Fruit fly (Drosophila melanogaster) whole organism, prepupa: ENCODE measurements around the gene CG15742.

ENCODE experiments used
- CG10631 ChIP-seq: fragments of 200-800 bp; sonication (Bioruptor generic); optimal IDR thresholded peaks from 2 replicates; lab custom pipeline; 2016; ENCODE audit warnings: missing biosample characterization, missing genetic modification characterization
- CG15336 ChIP-seq: fragments of 200-800 bp; sonication (Bioruptor generic); IDR thresholded peaks from 2 replicates; pipeline ENCODE4 v1.3.6; 2022; ENCODE audit warnings: missing biosample characterization, missing genetic modification characterization
- CG16779 ChIP-seq: fragments of 200-800 bp; sonication (Bioruptor generic); optimal IDR thresholded peaks from 3 replicates; lab custom pipeline; 2017; ENCODE audit warnings: missing biosample characterization, mild to moderate bottlenecking, missing genetic modification characterization
- CG3032 ChIP-seq: fragments of 200-800 bp; optimal IDR thresholded peaks from 2 replicates; lab custom pipeline; 2019; ENCODE audit warnings: missing biosample characterization, mild to moderate bottlenecking, missing genetic modification characterization, moderate library complexity
- CG31627 ChIP-seq: fragments of 200-800 bp; sonication (Bioruptor generic); optimal IDR thresholded peaks from 3 replicates; lab custom pipeline; 2016; ENCODE audit warnings: missing biosample characterization, missing genetic modification characterization
- CG32006 ChIP-seq: fragments of 200-800 bp; sonication (Bioruptor generic); optimal IDR thresholded peaks from 3 replicates; lab custom pipeline; 2017; ENCODE audit warnings: missing biosample characterization, mild to moderate bottlenecking, missing genetic modification characterization
- CG4318 ChIP-seq: fragments of 200-800 bp; sonication (Bioruptor generic); optimal IDR thresholded peaks from 3 replicates; lab custom pipeline; 2017; ENCODE audit warnings: missing biosample characterization, mild to moderate bottlenecking, missing genetic modification characterization
- CG6163 ChIP-seq: fragments of 200-800 bp; sonication (Bioruptor generic); IDR thresholded peaks from 3 replicates; pipeline ENCODE4 v1.3.6; 2022; ENCODE audit warnings: missing biosample characterization, missing genetic modification characterization
- CG6276 ChIP-seq: fragments of 200-800 bp; sonication (Bioruptor generic); optimal IDR thresholded peaks from 2 replicates; lab custom pipeline; 2017; ENCODE audit warnings: missing biosample characterization, mild to moderate bottlenecking, missing genetic modification characterization
- CG6792 ChIP-seq: fragments of 200-800 bp; sonication (Bioruptor generic); optimal IDR thresholded peaks from 3 replicates; lab custom pipeline; 2016; ENCODE audit warnings: missing biosample characterization, missing genetic modification characterization
- CG6808 ChIP-seq: fragments of 200-800 bp; sonication (Bioruptor generic); optimal IDR thresholded peaks from 3 replicates; lab custom pipeline; 2017; ENCODE audit warnings: missing biosample characterization, missing genetic modification characterization, mild to moderate bottlenecking, moderate library complexity, missing genetic modification reagents
- CG7368 ChIP-seq: fragments of 200-800 bp; sonication (Bioruptor generic); optimal IDR thresholded peaks from 3 replicates; lab custom pipeline; 2016; ENCODE audit warnings: missing biosample characterization, missing genetic modification characterization
- CG8119 ChIP-seq: fragments of 200-800 bp; sonication (Bioruptor generic); IDR thresholded peaks from 3 replicates; pipeline ENCODE4 v1.3.6; 2022; ENCODE audit warnings: missing biosample characterization, missing genetic modification characterization
- CG8319 ChIP-seq: fragments of 200-800 bp; sonication (Bioruptor generic); optimal IDR thresholded peaks from 3 replicates; lab custom pipeline; 2016; ENCODE audit warnings: missing biosample characterization, missing genetic modification characterization
- CG8632 ChIP-seq: fragments of 200-800 bp; sonication (Bioruptor generic); optimal IDR thresholded peaks from 3 replicates; lab custom pipeline; 2016; ENCODE audit warnings: missing biosample characterization, missing genetic modification characterization
- CG9139 ChIP-seq: fragments of 200-800 bp; sonication (Bioruptor generic); optimal IDR thresholded peaks from 3 replicates; lab custom pipeline; 2017; ENCODE audit warnings: missing biosample characterization, mild to moderate bottlenecking, missing genetic modification characterization
- Eip78C ChIP-seq: fragments of 200-800 bp; sonication (Bioruptor generic); peaks from one replicate; lab custom pipeline; 2016; ENCODE audit warnings: missing biosample characterization, missing genetic modification characterization
- Gug ChIP-seq: fragments of 200-800 bp; sonication (Bioruptor generic); IDR thresholded peaks from 2 replicates; pipeline ENCODE4 v1.3.6; 2022; ENCODE audit warnings: missing biosample characterization, missing genetic modification characterization
- Hr38 ChIP-seq: sonication (Bioruptor generic); optimal IDR thresholded peaks from 2 replicates; lab custom pipeline; 2016; ENCODE audit warnings: missing biosample characterization, missing genetic modification characterization
- Hr39 ChIP-seq: fragments of 200-800 bp; sonication (Bioruptor generic); optimal IDR thresholded peaks from 2 replicates; lab custom pipeline; 2016; ENCODE audit warnings: missing biosample characterization, missing genetic modification characterization
- Met ChIP-seq: fragments of 200-800 bp; sonication (Bioruptor generic); optimal IDR thresholded peaks from 3 replicates; lab custom pipeline; 2016; ENCODE audit warnings: missing biosample characterization, missing genetic modification characterization
- Smox ChIP-seq: fragments of 200-800 bp; sonication (Bioruptor generic); optimal IDR thresholded peaks from 3 replicates; lab custom pipeline; 2016; ENCODE audit warnings: missing biosample characterization, missing genetic modification characterization
- Sox14 ChIP-seq: fragments of 200-800 bp; sonication (Bioruptor generic); optimal IDR thresholded peaks from 3 replicates; lab custom pipeline; 2016; ENCODE audit warnings: missing biosample characterization, missing genetic modification characterization
- Sox15 ChIP-seq: fragments of 200-800 bp; sonication (Bioruptor generic); optimal IDR thresholded peaks from 3 replicates; lab custom pipeline; 2016; ENCODE audit warnings: missing biosample characterization, missing genetic modification characterization
- achi ChIP-seq: fragments of 200-800 bp; sonication (Bioruptor generic); optimal IDR thresholded peaks from 3 replicates; lab custom pipeline; 2016; ENCODE audit warnings: missing biosample characterization, missing genetic modification characterization
- dac ChIP-seq: fragments of 200-800 bp; sonication (Bioruptor generic); optimal IDR thresholded peaks from 2 replicates; lab custom pipeline; 2017; ENCODE audit warnings: missing biosample characterization, mild to moderate bottlenecking, missing genetic modification characterization
- dsx ChIP-seq: fragments of 200-800 bp; optimal IDR thresholded peaks from 3 replicates; lab custom pipeline; 2019; ENCODE audit warnings: missing biosample characterization, mild to moderate bottlenecking, missing genetic modification characterization, moderate library complexity; ENCODE audit not compliant: poor library complexity, severe bottlenecking
- eg ChIP-seq: fragments of 200-800 bp; sonication (Bioruptor generic); IDR thresholded peaks from 3 replicates; pipeline ENCODE4 v1.3.6; 2022; ENCODE audit warnings: missing biosample characterization, missing genetic modification characterization
- esn ChIP-seq: fragments of 200-800 bp; sonication (Bioruptor generic); optimal IDR thresholded peaks from 2 replicates; lab custom pipeline; 2016; ENCODE audit warnings: missing biosample characterization, mild to moderate bottlenecking, missing genetic modification characterization, moderate library complexity
- fd59A ChIP-seq: fragments of 200-800 bp; sonication (Bioruptor generic); optimal IDR thresholded peaks from 2 replicates; lab custom pipeline; 2017; ENCODE audit warnings: missing biosample characterization, mild to moderate bottlenecking, missing genetic modification characterization, missing genetic modification reagents
- fd85E ChIP-seq: fragments of 200-800 bp; sonication (Bioruptor generic); optimal IDR thresholded peaks from 3 replicates; lab custom pipeline; 2016; ENCODE audit warnings: missing biosample characterization, missing genetic modification characterization
- fkh ChIP-seq: fragments of 200-800 bp; sonication (Bioruptor generic); optimal IDR thresholded peaks from 3 replicates; lab custom pipeline; 2017; ENCODE audit warnings: missing biosample characterization, mild to moderate bottlenecking, missing genetic modification characterization, moderate library complexity
- lz ChIP-seq: fragments of 200-800 bp; sonication (Bioruptor generic); optimal IDR thresholded peaks from 3 replicates; lab custom pipeline; 2016; ENCODE audit warnings: missing biosample characterization, missing genetic modification characterization
- pdm3 ChIP-seq: fragments of 200-800 bp; sonication (Bioruptor generic); optimal IDR thresholded peaks from 3 replicates; lab custom pipeline; 2016; ENCODE audit warnings: missing biosample characterization, missing genetic modification characterization
- salr ChIP-seq, 2 experiments: fragments of 200-800 bp; sonication (Bioruptor generic); optimal IDR thresholded peaks; 3 replicates each; lab custom pipeline; 2016 to 2018; ENCODE audit warnings: missing biosample characterization in 2 of 2, missing genetic modification characterization in 2 of 2, mild to moderate bottlenecking in 1 of 2
- spab ChIP-seq: fragments of 200-800 bp; sonication (Bioruptor generic); optimal IDR thresholded peaks from 2 replicates; lab custom pipeline; 2017; ENCODE audit warnings: missing biosample characterization, mild to moderate bottlenecking, missing genetic modification characterization, missing genetic modification reagents
- svp ChIP-seq: fragments of 200-800 bp; sonication (Bioruptor generic); peaks from one replicate; lab custom pipeline; 2016; ENCODE audit warnings: missing biosample characterization, missing genetic modification characterization
- vri ChIP-seq: fragments of 200-800 bp; sonication (Bioruptor generic); optimal IDR thresholded peaks from 3 replicates; lab custom pipeline; 2016; ENCODE audit warnings: missing biosample characterization, mild to moderate bottlenecking, missing genetic modification characterization

Gene CG15742

DNA sequence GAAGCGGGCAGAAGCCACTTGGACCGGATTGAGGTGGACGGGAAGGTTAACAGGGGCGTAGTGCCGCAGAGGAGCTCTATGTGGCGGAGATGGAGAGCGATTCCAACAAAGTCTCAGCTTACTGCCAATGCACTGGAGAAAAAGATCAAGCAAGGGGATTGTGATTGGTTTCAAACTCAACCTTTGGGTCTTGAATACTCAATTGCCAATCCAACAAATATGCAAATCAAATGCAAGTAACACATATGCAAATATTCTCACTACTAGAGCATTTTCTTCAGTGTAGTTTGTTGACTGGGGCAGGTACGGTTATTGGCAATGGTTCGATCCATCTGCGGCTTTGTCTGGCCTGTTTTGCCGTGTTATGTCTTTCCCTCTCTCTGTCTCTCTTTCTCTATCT, 7.0 kb downstream of the CG15742 start (continued):
- TF ChIP-seq Eip78C (peak; percentile 98), CG6792 (peak; percentile 95), pdm3 (peak; percentile 96), CG8319 (GFP tag; lab: Kevin White, UChicago) (peak; percentile 90), salr (GFP tag; optimal IDR thresholded peaks at IDR 0.05; lab: Kevin White, UChicago) (peak; percentile 84 to 94), CG6276 (GFP tag; lab: Kevin White, UChicago) (peak; percentile 91), esn (peak; percentile 94), CG8119 (GFP tag; lab: Robert Waterston, UW) (peak; percentile 94)
- TF ChIP-seq, all 60 proteins: peak for 60

DNA sequence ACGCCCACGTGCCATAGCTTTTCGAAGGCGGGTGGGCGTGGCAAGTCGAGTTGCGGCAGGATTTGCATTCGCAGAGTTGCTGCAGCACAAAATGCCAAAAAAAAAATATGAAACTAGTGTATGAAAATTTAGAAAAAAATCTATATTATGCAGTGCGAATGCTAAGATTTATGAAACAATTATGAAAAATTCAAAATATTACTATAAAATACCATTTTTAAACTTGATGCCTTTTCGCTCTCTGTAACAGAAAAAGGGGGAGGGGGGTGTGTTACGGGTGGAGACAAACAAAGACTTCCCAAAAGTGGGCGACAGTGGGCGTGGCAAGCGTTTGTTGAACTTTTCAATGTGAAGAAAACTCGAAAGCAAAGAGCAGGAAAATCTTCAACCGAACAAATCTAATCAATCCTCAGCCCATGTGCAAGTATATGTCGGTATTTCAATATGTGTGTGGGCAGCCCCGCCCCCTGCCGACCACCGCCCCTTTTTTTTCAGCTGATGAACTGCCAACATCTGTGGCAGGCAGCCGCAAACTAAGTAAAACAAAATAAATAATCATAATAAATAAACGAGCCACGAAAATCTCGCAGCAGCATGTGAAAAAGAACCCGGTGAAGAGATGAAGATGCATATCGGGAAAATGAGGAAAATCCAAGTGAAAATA, 8.4 kb downstream of the CG15742 start:
- no peak for TF ChIP-seq Sox14
- TF ChIP-seq CG8319 (GFP tag; lab: Kevin White, UChicago), result no peak
- TF ChIP-seq CG16779 (tag; lab: Kevin White, UChicago), result no peak
- no peak for TF ChIP-seq fd85E (GFP tag; lab: Kevin White, UChicago)
- TF ChIP-seq Smox, result no peak
- no peak for TF ChIP-seq salr (GFP tag; optimal IDR thresholded peaks at IDR 0.05; lab: Kevin White, UChicago)
- no peak for TF ChIP-seq Hr39 (GFP tag; lab: Kevin White, UChicago)
- TF ChIP-seq lz (GFP tag; lab: Kevin White, UChicago), result no peak
- TF ChIP-seq CG7368 (GFP tag; lab: Kevin White, UChicago), result no peak
- no peak for TF ChIP-seq CG8632
- TF ChIP-seq eg, result 0 out of 3 replicates have a peak, but pooled peaks have one; percentile 9
- no peak for TF ChIP-seq spab (GFP tag; lab: Kevin White, UChicago)
- TF ChIP-seq CG9139 (GFP tag; lab: Kevin White, UChicago), result no peak
- TF ChIP-seq fd59A (GFP tag; lab: Kevin White, UChicago), result no peak
- TF ChIP-seq vri (GFP tag; lab: Kevin White, UChicago), result no peak
- TF ChIP-seq CG6163, result 0 out of 3 replicates have a peak, but pooled peaks have one; percentile 11
- TF ChIP-seq CG8119 (GFP tag; lab: Robert Waterston, UW), result peak; percentile 32; the same call in 1 of the 3 replicates
- peak; percentile 62 for TF ChIP-seq CG32006 (GFP tag; lab: Kevin White, UChicago)
- TF ChIP-seq CG4318 (GFP tag; lab: Kevin White, UChicago), result no peak
- TF ChIP-seq svp (GFP tag; lab: Kevin White, UChicago), result peak; percentile 20
- TF ChIP-seq Sox15 (GFP tag; lab: Kevin White, UChicago), result no peak
- TF ChIP-seq Eip78C, result peak; percentile 7
- TF ChIP-seq CG3032 (tag; lab: Kevin White, UChicago), result no peak
- no peak for TF ChIP-seq CG10631 (GFP tag; lab: Kevin White, UChicago)
- TF ChIP-seq dsx (GFP tag; lab: Kevin White, UChicago), result no peak
- no peak for TF ChIP-seq fkh (GFP tag; lab: Kevin White, UChicago)
- TF ChIP-seq Met (GFP tag; lab: Kevin White, UChicago), result no peak
- peak; percentile 49 for TF ChIP-seq CG15336 (GFP tag; lab: Robert Waterston, UW)
- no peak for TF ChIP-seq Hr38 (GFP tag; lab: Kevin White, UChicago)
- TF ChIP-seq dac (GFP tag; lab: Kevin White, UChicago), result no peak
- no peak for TF ChIP-seq achi (GFP tag; lab: Kevin White, UChicago)
- no peak for TF ChIP-seq CG6808 (GFP tag; lab: Kevin White, UChicago)
- TF ChIP-seq Gug (GFP tag; lab: Robert Waterston, UW), result no peak

DNA sequence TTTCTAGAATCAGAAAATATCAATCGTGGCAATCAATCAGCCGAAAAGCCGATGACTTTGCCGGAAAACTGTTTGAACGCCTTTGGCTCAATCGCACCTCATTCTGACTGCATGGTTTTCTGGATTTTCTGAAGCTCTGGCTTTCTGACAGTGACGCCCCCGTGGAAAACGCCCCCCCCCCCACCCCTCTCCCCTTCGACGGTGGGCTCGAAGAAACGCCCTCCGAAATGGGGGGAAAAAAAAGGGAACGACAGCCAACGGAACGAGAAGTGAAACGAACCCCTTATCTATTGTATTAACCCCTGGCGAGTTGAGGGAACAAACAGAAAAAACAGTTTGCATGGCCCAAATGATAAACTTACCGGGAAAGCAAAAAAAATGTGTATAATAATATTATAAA, 9.8 kb downstream of the CG15742 start:
- no peak for TF ChIP-seq CG9139 (GFP tag; lab: Kevin White, UChicago)
- TF ChIP-seq CG8319 (GFP tag; lab: Kevin White, UChicago), result no peak
- TF ChIP-seq CG31627, result no peak
